Worm (Caenorhabditis elegans) whole organism, late embryonic: ENCODE measurements around the gene cdf-2.
A peak's percentile ranks its signal among the peaks of the same experiment; 100 is the strongest.

Source experiments
- F13H6.1 ChIP-seq: sonication (generic microtip); optimal IDR thresholded peaks from 2 replicates; lab custom pipeline; 2016; ENCODE audit warnings: missing genetic modification characterization, missing compliant biosample characterization
- K02D7.2 ChIP-seq: sonication (generic microtip); optimal IDR thresholded peaks from 2 replicates; lab custom pipeline; 2017; ENCODE audit warnings: mild to moderate bottlenecking, missing genetic modification characterization, missing compliant biosample characterization
- ama-1 ChIP-seq: fragments of 150-350 bp; optimal IDR thresholded peaks from 2 replicates; lab custom pipeline; 2014
- ceh-18 ChIP-seq: sonication (generic microtip); optimal IDR thresholded peaks from 2 replicates; lab custom pipeline; 2016; ENCODE audit warnings: missing genetic modification characterization, missing compliant biosample characterization
- ceh-19 ChIP-seq: fragments of 200-800 bp; sonication (Bioruptor generic); optimal IDR thresholded peaks from 2 replicates; lab custom pipeline; 2018; ENCODE audit warnings: mild to moderate bottlenecking, missing genetic modification characterization, missing compliant biosample characterization
- ceh-2 ChIP-seq: sonication (generic microtip); optimal IDR thresholded peaks from 2 replicates; lab custom pipeline; 2016; ENCODE audit warnings: missing genotype, missing genetic modification characterization, missing compliant biosample characterization
- ceh-30 ChIP-seq: fragments of 150-350 bp; optimal IDR thresholded peaks from 2 replicates; lab custom pipeline; 2014; ENCODE audit warnings: missing biosample characterization, missing genetic modification characterization
- ceh-34 ChIP-seq: sonication (generic microtip); optimal IDR thresholded peaks from 2 replicates; lab custom pipeline; 2016; ENCODE audit warnings: mild to moderate bottlenecking, missing genetic modification characterization, missing compliant biosample characterization
- ceh-45 ChIP-seq: fragments of 200-800 bp; sonication (Bioruptor generic); IDR thresholded peaks from 2 replicates; pipeline ENCODE4 v1.3.6; 2022; ENCODE audit warnings: missing genetic modification reagents, missing genetic modification characterization, missing compliant biosample characterization
- che-1 ChIP-seq: sonication (generic microtip); optimal IDR thresholded peaks from 2 replicates; lab custom pipeline; 2016; ENCODE audit warnings: mild to moderate bottlenecking, missing genetic modification characterization, missing compliant biosample characterization
- elt-2 ChIP-seq: sonication (generic microtip); optimal IDR thresholded peaks from 2 replicates; lab custom pipeline; 2016; ENCODE audit warnings: missing genetic modification reagents, missing genetic modification characterization, missing compliant biosample characterization
- fkh-10 ChIP-seq: fragments of 150-350 bp; optimal IDR thresholded peaks from 2 replicates; lab custom pipeline; 2014; ENCODE audit warnings: missing biosample characterization, missing genetic modification reagents, missing genetic modification characterization
- hlh-30 ChIP-seq: sonication (generic microtip); optimal IDR thresholded peaks from 2 replicates; lab custom pipeline; 2017; ENCODE audit warnings: antibody characterized with exemption, missing genetic modification characterization, missing compliant biosample characterization; ENCODE audit not compliant: insufficient read depth
- lim-6 ChIP-seq: sonication (generic microtip); optimal IDR thresholded peaks from 2 replicates; lab custom pipeline; 2016; ENCODE audit warnings: missing genetic modification characterization, missing compliant biosample characterization
- madf-2 ChIP-seq: sonication (generic microtip); optimal IDR thresholded peaks from 2 replicates; lab custom pipeline; 2017; ENCODE audit warnings: missing genetic modification characterization, missing compliant biosample characterization
- mec-3 ChIP-seq: sonication (generic microtip); optimal IDR thresholded peaks from 2 replicates; lab custom pipeline; 2016; ENCODE audit warnings: borderline replicate concordance, missing genetic modification characterization, missing compliant biosample characterization
- nfya-1 ChIP-seq: sonication (generic microtip); optimal IDR thresholded peaks from 2 replicates; lab custom pipeline; 2017; ENCODE audit warnings: missing genetic modification characterization, mild to moderate bottlenecking, missing compliant biosample characterization, antibody characterized with exemption, moderate library complexity
- nhr-11 ChIP-seq: fragments of 150-350 bp; optimal IDR thresholded peaks from 2 replicates; lab custom pipeline; 2014; ENCODE audit warnings: missing biosample characterization, missing genetic modification characterization
- pag-3 ChIP-seq: sonication (generic microtip); optimal IDR thresholded peaks from 2 replicates; lab custom pipeline; 2016; ENCODE audit warnings: missing compliant biosample characterization, missing genetic modification characterization, borderline replicate concordance
- pat-9 ChIP-seq: fragments of 200-800 bp; sonication (Bioruptor generic); optimal IDR thresholded peaks from 2 replicates; lab custom pipeline; 2018; ENCODE audit warnings: mild to moderate bottlenecking, missing genetic modification characterization, moderate library complexity, missing compliant biosample characterization
- pax-1 ChIP-seq: fragments of 150-350 bp; optimal IDR thresholded peaks from 2 replicates; lab custom pipeline; 2014; ENCODE audit warnings: missing biosample characterization, missing genetic modification characterization
- pha-2 ChIP-seq: sonication (generic microtip); optimal IDR thresholded peaks from 2 replicates; lab custom pipeline; 2017; ENCODE audit warnings: mild to moderate bottlenecking, missing genetic modification characterization, missing compliant biosample characterization
- pha-4 ChIP-seq: fragments of 150-350 bp; optimal IDR thresholded peaks from 2 replicates; lab custom pipeline; 2018; ENCODE audit warnings: missing biosample characterization, missing genetic modification reagents, missing genetic modification characterization
- rnt-1 ChIP-seq: sonication (generic microtip); optimal IDR thresholded peaks from 2 replicates; lab custom pipeline; 2016; ENCODE audit warnings: missing genetic modification characterization, missing compliant biosample characterization
- sox-4 ChIP-seq: sonication (generic microtip); optimal IDR thresholded peaks from 2 replicates; lab custom pipeline; 2017; ENCODE audit warnings: mild to moderate bottlenecking, missing genetic modification characterization, inconsistent platforms, missing compliant biosample characterization
- syd-9 ChIP-seq: sonication (generic microtip); optimal IDR thresholded peaks from 2 replicates; lab custom pipeline; 2016; ENCODE audit warnings: mild to moderate bottlenecking, missing genetic modification characterization, moderate library complexity, missing compliant biosample characterization
- tbx-2 ChIP-seq: sonication (generic microtip); optimal IDR thresholded peaks from 2 replicates; lab custom pipeline; 2016; ENCODE audit warnings: missing genetic modification characterization, missing compliant biosample characterization
- ttx-3 ChIP-seq: sonication (generic microtip); optimal IDR thresholded peaks from 2 replicates; lab custom pipeline; 2016; ENCODE audit warnings: missing genetic modification reagents, missing genetic modification characterization, missing compliant biosample characterization
- unc-3 ChIP-seq, 2 experiments: fragments of 200-800 bp in 1 of 2; sonication (Bioruptor generic) in 1 of 2; sonication (generic microtip) in 1 of 2; conservative IDR thresholded peaks in 1 of 2; optimal IDR thresholded peaks in 1 of 2; 2 replicates each; pipeline versions ENCODE4 v1.3.6 to Lab custom; 2016 to 2022; ENCODE audit warnings: missing compliant biosample characterization in 2 of 2, missing genetic modification characterization in 2 of 2, missing genetic modification reagents in 1 of 2
- unc-42 ChIP-seq: sonication (generic microtip); optimal IDR thresholded peaks from 2 replicates; lab custom pipeline; 2016; ENCODE audit warnings: missing genotype, missing genetic modification characterization, missing compliant biosample characterization
- unc-86 ChIP-seq: sonication (generic microtip); optimal IDR thresholded peaks from 2 replicates; lab custom pipeline; 2016; ENCODE audit warnings: missing genetic modification characterization, missing compliant biosample characterization

cdf-2 gene

DNA sequence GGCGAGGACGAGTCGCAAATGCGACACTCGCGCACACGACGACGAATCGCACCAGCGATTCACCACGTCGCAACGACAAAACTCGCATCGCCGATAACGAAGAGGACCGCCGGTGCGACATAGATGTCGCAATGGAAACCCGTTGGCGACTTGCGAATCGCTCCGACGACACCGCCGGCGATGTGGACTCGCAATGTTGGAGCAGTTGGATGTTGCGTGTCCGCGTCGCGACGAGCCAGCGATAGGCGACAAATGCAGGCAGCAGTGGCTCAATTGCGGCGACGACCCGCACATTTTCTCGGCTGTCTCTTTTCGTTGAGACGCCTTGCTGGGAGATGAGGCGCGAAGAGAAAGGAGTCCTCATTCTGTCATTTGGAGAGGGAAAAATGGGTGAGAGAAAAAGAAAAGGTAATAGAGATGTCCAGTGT lies 14.6 kb downstream of the cdf-2 start (continued):
- peak; percentile 11 for TF ChIP-seq che-1
- TF ChIP-seq K02D7.2 (tag; lab: Kevin White, UChicago): no peak

DNA sequence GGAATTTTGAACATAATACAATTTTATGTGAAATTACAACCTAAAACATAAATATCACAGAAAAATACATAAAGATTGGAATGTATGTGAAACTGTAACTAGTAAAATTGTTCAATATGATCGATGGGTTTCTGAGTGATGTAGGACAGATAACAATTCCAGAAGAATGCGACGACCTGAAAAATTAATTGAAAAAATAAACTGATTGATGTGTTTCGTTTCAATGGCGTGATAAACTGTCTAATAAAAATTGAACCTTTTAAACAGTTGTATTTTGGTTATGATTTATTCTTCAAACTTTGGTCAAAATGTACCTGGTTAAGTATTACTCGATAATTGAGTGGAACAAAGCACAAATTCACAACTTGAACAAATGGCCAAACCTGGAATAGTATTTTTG lies 15.5 kb downstream of the cdf-2 start:
- TF ChIP-seq unc-3 (GFP tag; conservative IDR thresholded peaks at IDR 0.05; lab: Robert Waterston, UW) (no peak), unc-3 (tag; optimal IDR thresholded peaks at IDR 0.05; lab: Kevin White, UChicago) (no peak), ceh-2 (tag; lab: Kevin White, UChicago) (no peak), syd-9 (tag; lab: Kevin White, UChicago) (no peak), tbx-2 (tag; lab: Kevin White, UChicago) (no peak), nhr-11 (no peak), pha-2 (no peak), madf-2 (tag; lab: Kevin White, UChicago) (no peak), ceh-34 (tag; lab: Kevin White, UChicago) (no peak), ceh-45 (GFP tag; lab: Robert Waterston, UW) (no peak), pag-3 (tag; lab: Kevin White, UChicago) (no peak), ama-1 (lab: Kevin White, UChicago) (no peak), lim-6 (tag; lab: Kevin White, UChicago) (no peak), ceh-18 (no peak), sox-4 (tag; lab: Kevin White, UChicago) (no peak), pax-1 (tag; lab: Kevin White, UChicago) (no peak), mec-3 (tag; lab: Kevin White, UChicago) (no peak), ceh-19 (no peak), fkh-10 (GFP tag; lab: Kevin White, UChicago) (no peak), pha-4 (tag; lab: Kevin White, UChicago) (no peak), rnt-1 (tag; lab: Kevin White, UChicago) (no peak)

DNA sequence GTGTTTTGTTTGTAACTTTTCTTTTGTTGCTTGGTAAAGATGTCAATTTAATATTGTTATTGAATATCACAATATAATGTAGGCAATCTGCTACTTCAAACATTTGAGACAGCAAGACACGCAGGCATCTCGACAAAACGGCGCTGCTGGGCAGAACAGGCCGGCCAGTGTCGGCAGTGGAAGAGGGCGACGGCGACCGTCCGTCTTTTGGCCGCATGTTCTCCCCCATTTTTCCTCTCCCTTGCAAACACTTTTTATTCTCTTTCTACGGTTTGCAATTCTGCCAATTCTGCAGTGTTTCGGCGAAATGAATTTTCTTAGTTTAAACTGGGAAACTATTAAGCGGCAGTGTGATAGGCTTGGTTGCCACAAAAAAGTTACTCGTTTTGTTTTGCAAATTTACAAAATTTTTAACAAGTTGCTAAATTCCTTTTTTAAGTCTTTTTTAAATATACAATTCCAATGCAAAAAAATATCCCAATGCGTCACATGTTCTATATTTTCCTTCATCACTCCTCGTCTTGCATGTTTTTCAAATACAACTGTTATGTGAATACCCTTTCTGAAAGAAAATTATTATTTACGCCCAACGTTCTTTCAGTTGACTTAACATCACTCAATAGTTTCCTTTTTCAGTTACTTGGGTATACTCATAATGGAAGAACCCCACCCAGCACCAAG lies 17.3 kb downstream of the cdf-2 start, which contains the start of gene T18D3.6:
Gene T18D3.6, plus strand, starts transcription at position 631 of the 681 bp plus-strand sequence.
- TF ChIP-seq F13H6.1 (tag; lab: Kevin White, UChicago) (no peak), ceh-45 (GFP tag; lab: Robert Waterston, UW) (0 out of 2 replicates have a peak, but pooled peaks have one; percentile 14), nfya-1 (no peak), unc-86 (no peak)

DNA sequence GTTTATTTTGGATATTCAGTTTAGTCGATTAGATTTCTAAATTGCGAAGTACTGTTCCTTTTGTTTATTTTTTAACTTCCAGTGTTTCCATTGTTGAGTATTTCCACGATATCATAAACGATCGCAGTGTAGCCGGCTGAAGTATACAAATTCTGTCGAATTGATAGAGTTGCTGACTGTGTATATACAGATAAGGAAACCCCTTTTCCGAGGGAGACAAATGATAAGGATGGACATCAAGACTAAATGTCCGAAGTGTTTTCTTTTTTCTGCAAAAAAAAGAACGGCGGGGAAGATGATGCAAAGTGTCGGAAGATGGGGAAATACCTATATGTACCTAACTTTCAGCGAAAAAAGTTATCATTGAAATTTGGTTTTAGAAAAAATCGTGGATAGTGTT lies 20.1 kb downstream of the cdf-2 start:
- TF ChIP-seq ama-1 (lab: Kevin White, UChicago) (no peak), hlh-30 (tag; lab: Kevin White, UChicago) (no peak), ceh-30 (no peak), unc-42 (tag; lab: Kevin White, UChicago) (no peak), ttx-3 (tag; lab: Kevin White, UChicago) (no peak), nfya-1 (no peak), elt-2 (tag; lab: Kevin White, UChicago) (peak; percentile 38)
- TF ChIP-seq, all 69 proteins: peak for 1

DNA sequence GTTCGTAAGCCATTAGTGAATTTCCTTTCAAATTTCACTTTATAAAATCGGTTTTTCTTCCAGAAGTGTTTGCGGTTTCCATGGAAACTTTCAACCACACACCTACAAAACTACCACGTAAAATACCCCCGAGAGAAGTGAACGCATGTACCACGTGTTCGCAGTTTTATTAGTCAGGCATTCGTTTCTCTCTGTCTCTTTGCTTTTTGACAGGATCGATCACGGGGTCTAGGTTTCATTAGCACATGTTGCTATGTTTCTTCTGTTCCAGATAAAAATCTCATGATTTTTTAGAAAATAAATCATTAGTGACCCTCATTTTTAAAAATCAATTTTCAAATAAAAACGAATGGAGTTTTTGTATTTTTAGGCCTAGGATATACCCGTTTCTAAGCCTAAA lies 22.3 kb downstream of the cdf-2 start:
- TF ChIP-seq hlh-30 (tag; lab: Kevin White, UChicago): peak; percentile 13
- TF ChIP-seq pat-9 (tag; lab: Kevin White, UChicago): no peak
